Fruit fly (Drosophila melanogaster): ENCODE measurements around the gene atms.

The atms gene

DNA sequence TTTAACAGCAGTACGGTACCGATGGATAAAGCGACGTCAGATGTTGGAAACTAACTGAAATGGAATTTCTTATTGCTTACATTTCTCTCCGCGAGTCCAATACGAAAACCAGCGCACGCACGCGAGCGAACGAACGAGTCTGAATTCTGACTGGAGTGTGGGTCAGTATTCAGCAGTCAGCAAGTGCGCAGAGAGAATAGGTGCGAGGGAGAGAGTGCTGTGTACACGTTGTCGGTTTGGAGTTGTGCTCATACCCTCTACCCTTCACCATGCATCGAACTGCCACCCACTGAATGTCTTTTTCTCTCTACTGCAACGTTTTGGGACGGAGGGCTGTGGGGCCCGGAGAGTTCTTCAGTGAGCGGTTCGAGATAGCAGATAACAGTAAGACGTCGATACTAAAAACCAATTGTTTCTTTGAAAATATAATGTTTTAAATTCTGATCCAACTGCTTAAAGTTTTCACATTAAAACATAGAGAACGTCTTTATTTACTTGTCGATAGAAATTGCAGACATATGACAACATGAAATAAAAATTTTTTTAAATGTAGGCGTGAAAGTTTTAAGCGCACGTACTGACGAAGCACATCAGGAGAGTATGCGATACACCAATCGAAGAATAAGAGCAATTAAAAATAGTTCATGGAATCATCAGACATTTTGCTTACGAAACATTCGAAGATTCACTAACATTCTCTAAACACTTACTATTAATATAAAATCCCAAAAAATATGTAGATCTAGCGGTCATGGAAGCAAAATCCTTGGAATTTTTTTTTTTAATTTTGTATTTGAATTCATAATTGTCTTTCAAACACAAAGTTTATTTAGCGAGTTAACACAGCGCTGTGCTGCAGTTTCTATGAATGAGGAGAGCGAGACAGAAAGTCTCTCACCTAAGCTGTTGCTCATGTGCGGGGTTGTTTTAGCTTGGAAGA lies 10.1 kb upstream of the atms start:
- TF ChIP-seq az2 (GFP tag; optimal IDR thresholded peaks at IDR 0.05) (peak; percentile 92), CG14965 (GFP tag; optimal IDR thresholded peaks at IDR 0.05; ENCODE audit: borderline replicate concordance) (no peak), ab (GFP tag; optimal IDR thresholded peaks at IDR 0.05) (no peak), Oli (tag; optimal IDR thresholded peaks at IDR 0.05) (peak; percentile 92), klu (GFP tag; IDR thresholded peaks at IDR 0.05) (no peak), dmrt11E (tag; optimal IDR thresholded peaks at IDR 0.05) (peak; percentile 80), gce (GFP tag; IDR thresholded peaks at IDR 0.05) (no peak), lbe (GFP tag; optimal IDR thresholded peaks at IDR 0.05) (peak; percentile 34), Usf (GFP tag; optimal IDR thresholded peaks at IDR 0.05) (peak; percentile 81), CG10543 (GFP tag; optimal IDR thresholded peaks at IDR 0.05) (peak; percentile 87), sc (optimal IDR thresholded peaks at IDR 0.05) (no peak), sc (GFP tag; optimal IDR thresholded peaks at IDR 0.05) (peak; percentile 79), CG18619 (GFP tag; optimal IDR thresholded peaks at IDR 0.05) (peak; percentile 89), Ets65A (GFP tag) (peak; percentile 97), sens (GFP tag) (peak; percentile 98), luna (GFP tag; optimal IDR thresholded peaks at IDR 0.05) (no peak), gfzf (GFP tag; optimal IDR thresholded peaks at IDR 0.05) (no peak), CG8281 (tag; optimal IDR thresholded peaks at IDR 0.05) (peak; percentile 59), Atf-2 (GFP tag; optimal IDR thresholded peaks at IDR 0.05) (peak; percentile 90), E2f2 (GFP tag; IDR thresholded peaks at IDR 0.05) (no peak), Jarid2 (GFP tag; optimal IDR thresholded peaks at IDR 0.05) (peak; percentile 1), CG4360 (GFP tag; IDR thresholded peaks at IDR 0.05) (no peak), BEAF-32 (GFP tag; optimal IDR thresholded peaks at IDR 0.05) (no peak), CG15479 (GFP tag; optimal IDR thresholded peaks at IDR 0.05) (no peak), Xrp1 (GFP tag; IDR thresholded peaks at IDR 0.05) (no peak), Rfx (GFP tag; IDR thresholded peaks at IDR 0.05) (no peak), Mrtf (GFP tag; IDR thresholded peaks at IDR 0.05) (no peak), prd (optimal IDR thresholded peaks at IDR 0.05) (no peak), prd (GFP tag; IDR thresholded peaks at IDR 0.05) (no peak), fd102C (GFP tag; optimal IDR thresholded peaks at IDR 0.05) (no peak), nau (GFP tag; optimal IDR thresholded peaks at IDR 0.05) (peak; percentile 65), kni (GFP tag; optimal IDR thresholded peaks at IDR 0.05) (peak; percentile 64), Hey (tag; optimal IDR thresholded peaks at IDR 0.05) (no peak), CG15073 (GFP tag; optimal IDR thresholded peaks at IDR 0.05) (peak; percentile 49), Adf1 (GFP tag; IDR thresholded peaks at IDR 0.05) (no peak), CG17359 (tag; optimal IDR thresholded peaks at IDR 0.05) (peak; percentile 81), ranshi (GFP tag; IDR thresholded peaks at IDR 0.05) (no peak), CG1603 (tag; optimal IDR thresholded peaks at IDR 0.05) (peak; percentile 36), sob (GFP tag; IDR thresholded peaks at IDR 0.05) (no peak), CG15696 (tag; optimal IDR thresholded peaks at IDR 0.05) (peak; percentile 54), Fer1 (GFP tag; optimal IDR thresholded peaks at IDR 0.05) (peak; percentile 56), eve (GFP tag; optimal IDR thresholded peaks at IDR 0.05) (peak in 1 of 2 experiments; percentile 96), lilli (GFP tag; optimal IDR thresholded peaks at IDR 0.05) (peak; percentile 90), CG2875 (GFP tag; optimal IDR thresholded peaks at IDR 0.05) (peak; percentile 77), CG11398 (GFP tag; optimal IDR thresholded peaks at IDR 0.05) (peak; percentile 62), ken (GFP tag; IDR thresholded peaks at IDR 0.05) (no peak), Spps (tag; optimal IDR thresholded peaks at IDR 0.05) (peak; percentile 60), Neu2 (GFP tag; optimal IDR thresholded peaks at IDR 0.05; ENCODE audit: borderline replicate concordance) (no peak), CG11456 (GFP tag; IDR thresholded peaks at IDR 0.05) (no peak), Ssrp (tag; optimal IDR thresholded peaks at IDR 0.05) (peak; percentile 86)
